Worm (Caenorhabditis elegans): Measurements from ENCODE around the gene T25B9.3.

The T25B9.3 gene

ce11 chrIV:10699000-10699399 lies 45.6 kb upstream of the T25B9.3 start:
- peak; percentile 51 for TF ChIP-seq T20F7.1 (GFP tag; optimal IDR thresholded peaks at IDR 0.05)
- TF ChIP-seq dve-1 (tag; optimal IDR thresholded peaks at IDR 0.05; ENCODE audit: insufficient read depth) = peak; percentile 18
- no peak for TF ChIP-seq vab-7 (GFP tag; IDR thresholded peaks at IDR 0.05)
- no peak for TF ChIP-seq daf-16 (GFP tag; optimal IDR thresholded peaks at IDR 0.05)
- no peak for TF ChIP-seq daf-16 (tag; optimal IDR thresholded peaks at IDR 0.05)
- TF ChIP-seq dmd-6 (GFP tag; IDR thresholded peaks at IDR 0.05) = peak; percentile 20; the same call in 1 of the 2 replicates
- peak; percentile 86 for TF ChIP-seq aha-1 (tag)

- no peak for TF ChIP-seq lin-29 (GFP tag; IDR thresholded peaks at IDR 0.05)
These were observed 44.9 kb upstream of the T25B9.3 start, which contains the start of gene R102.11 for ce11 chrIV:10699660-10700059. R102.11 (minus strand) TSS chrIV:10699760.

DNA sequence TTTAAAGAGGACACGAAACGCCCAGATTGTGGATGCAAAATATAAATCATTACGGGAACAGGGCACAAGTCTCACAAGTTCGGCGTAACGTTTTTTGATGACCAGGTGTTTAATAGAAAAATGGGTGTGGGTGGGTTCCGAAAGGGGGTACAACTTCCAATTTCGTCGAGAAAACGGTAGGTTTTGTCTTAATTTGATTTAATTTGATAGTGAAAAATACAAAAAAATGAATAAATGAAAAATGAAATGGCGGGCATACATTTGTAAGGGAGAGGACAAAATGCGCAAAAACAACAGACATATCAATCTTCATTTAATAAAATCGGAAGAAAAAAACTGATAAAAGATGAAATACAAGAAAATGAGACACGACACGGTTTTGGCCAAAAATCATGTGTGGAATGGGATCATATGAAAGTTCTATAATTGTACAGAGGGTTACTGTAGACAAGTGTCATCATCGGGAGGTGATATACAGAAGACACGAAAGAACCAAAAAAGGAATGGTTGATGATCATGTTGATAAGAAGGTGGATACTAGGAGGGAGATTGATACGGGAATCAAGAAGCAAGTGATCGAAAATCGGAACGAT lies 42.6 kb upstream of the T25B9.3 start:
- TF ChIP-seq ZK337.2 (GFP tag; IDR thresholded peaks at IDR 0.05) (no peak), nhr-77 (tag; optimal IDR thresholded peaks at IDR 0.05) (no peak), unc-62 (GFP tag; optimal IDR thresholded peaks at IDR 0.05 in 1 of 2) (peak in 1 of 2 experiments; percentile 58), unc-62 (tag; optimal IDR thresholded peaks at IDR 0.05) (no peak), nhr-48 (tag; optimal IDR thresholded peaks at IDR 0.05) (peak; percentile 4), nhr-28 (tag; optimal IDR thresholded peaks at IDR 0.05) (peak; percentile 60), hlh-11 (tag; optimal IDR thresholded peaks at IDR 0.05) (peak; percentile 62), egl-43 (GFP tag; IDR thresholded peaks at IDR 0.05) (no peak), hlh-30 (tag; optimal IDR thresholded peaks at IDR 0.05; ENCODE audit: insufficient read depth) (peak; percentile 69), Y75B8A.6 (GFP tag; IDR thresholded peaks at IDR 0.05) (no peak), mdl-1 (tag; optimal IDR thresholded peaks at IDR 0.05) (peak in 1 of 2 experiments; percentile 55), daf-16 (GFP tag; optimal IDR thresholded peaks at IDR 0.05) (no peak), daf-16 (tag; optimal IDR thresholded peaks at IDR 0.05) (no peak), ceh-20 (GFP tag; IDR thresholded peaks at IDR 0.05) (0 out of 2 replicates have a peak, but pooled peaks have one; percentile 57)

DNA sequence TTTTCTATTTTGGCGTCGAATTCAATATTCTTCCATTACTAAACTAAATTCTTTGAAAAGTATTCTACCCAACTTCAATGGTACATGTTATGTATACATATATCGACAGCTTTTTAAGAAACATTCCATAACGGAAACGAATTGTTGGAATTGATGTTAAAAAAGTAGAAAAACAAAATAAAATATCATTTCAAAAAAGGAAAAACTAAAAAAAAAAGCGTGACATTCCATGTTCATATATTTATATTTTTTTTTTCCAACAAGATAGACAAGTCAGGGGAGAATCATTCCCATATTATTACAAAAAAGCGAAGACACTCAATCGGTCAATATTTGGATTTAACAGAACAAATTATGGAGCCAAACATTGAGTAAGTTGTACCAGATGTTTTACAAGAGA lies 39.4 kb upstream of the T25B9.3 start, which contains the start of gene R102.10:
R102.10 (plus strand) TSS at position 301 of the 400 bp plus-strand sequence.
- TF ChIP-seq dmd-8 (GFP tag; IDR thresholded peaks at IDR 0.05) = no peak
- no peak for TF ChIP-seq ZK337.2 (GFP tag; IDR thresholded peaks at IDR 0.05)
- TF ChIP-seq egl-43 (GFP tag; IDR thresholded peaks at IDR 0.05) = no peak
- TF ChIP-seq nhr-28 (tag; optimal IDR thresholded peaks at IDR 0.05) = no peak

- no peak for TF ChIP-seq ceh-20 (GFP tag; IDR thresholded peaks at IDR 0.05)
- TF ChIP-seq ama-1 (optimal IDR thresholded peaks at IDR 0.05) = no peak
- TF ChIP-seq nhr-10 (tag; optimal IDR thresholded peaks at IDR 0.05) = no peak
- no peak for TF ChIP-seq lin-1 (GFP tag; IDR thresholded peaks at IDR 0.05)
- TF ChIP-seq R02D3.7 (tag; optimal IDR thresholded peaks at IDR 0.05) = no peak
- no peak for TF ChIP-seq sdz-12 (GFP tag; optimal IDR thresholded peaks at IDR 0.05)
- no peak for TF ChIP-seq lin-29 (GFP tag; IDR thresholded peaks at IDR 0.05)
- no peak for TF ChIP-seq zfp-2 (tag; optimal IDR thresholded peaks at IDR 0.05)
- TF ChIP-seq madf-5 (GFP tag; IDR thresholded peaks at IDR 0.05) = no peak
- TF ChIP-seq nhr-77 (tag; optimal IDR thresholded peaks at IDR 0.05) = no peak
These were observed 38.5 kb upstream of the T25B9.3 start, which contains the start of gene R102.6 for ce11 chrIV:10706090-10706489. R102.6 (minus strand) TSS chrIV:10706190.

DNA sequence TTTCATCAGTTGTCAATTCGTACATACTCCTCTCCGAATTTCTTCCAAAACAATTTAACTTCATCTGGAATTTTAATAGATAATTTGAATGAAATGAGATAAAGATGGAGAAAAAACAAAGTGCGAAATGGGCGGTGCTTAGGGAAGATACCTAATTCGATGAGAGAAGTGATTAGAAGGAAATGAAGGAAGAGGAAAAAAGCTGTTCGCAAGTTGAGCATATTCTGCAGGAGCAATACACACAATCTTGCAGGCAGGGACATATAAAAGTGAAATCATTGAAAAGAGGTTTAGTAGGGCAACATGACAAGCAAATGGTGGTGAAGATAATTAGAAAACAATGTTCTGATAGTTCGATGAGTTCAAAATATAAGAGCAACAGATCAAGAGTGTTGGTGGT lies 32.8 kb upstream of the T25B9.3 start, which contains the start of gene glb-21:
glb-21 (minus strand) TSS at position 66 of the 400 bp plus-strand sequence.
- TF ChIP-seq lin-29 (GFP tag; IDR thresholded peaks at IDR 0.05) = no peak
- TF ChIP-seq unc-62 (GFP tag; optimal IDR thresholded peaks at IDR 0.05 in 1 of 2) = peak in 1 of 2 experiments; percentile 10
- no peak for TF ChIP-seq unc-62 (tag; optimal IDR thresholded peaks at IDR 0.05)
- TF ChIP-seq attf-4 (tag; optimal IDR thresholded peaks at IDR 0.05) = no peak
- peak; percentile 60 for TF ChIP-seq aha-1 (tag)
- no peak for TF ChIP-seq nhr-77 (tag; optimal IDR thresholded peaks at IDR 0.05)
